Fruit fly (Drosophila melanogaster) whole organism, embryonic: ENCODE data around the gene CG15534.

Source experiments
- B-H2 ChIP-seq: fragments of 200-800 bp; sonication (Bioruptor generic); optimal IDR thresholded peaks from 2 replicates; lab custom pipeline; 2018; ENCODE audit warnings: missing biosample characterization, mild to moderate bottlenecking, missing genetic modification characterization
- Bdp1 ChIP-seq: fragments of 200-800 bp; sonication (Bioruptor generic); optimal IDR thresholded peaks from 3 replicates; lab custom pipeline; 2016; ENCODE audit warnings: missing biosample characterization, missing genetic modification characterization
- CG10565 ChIP-seq: fragments of 200-800 bp; sonication (Bioruptor generic); optimal IDR thresholded peaks from 3 replicates; lab custom pipeline; 2016; ENCODE audit warnings: missing biosample characterization, mild to moderate bottlenecking, missing genetic modification characterization
- CG14050 ChIP-seq: fragments of 200-800 bp; sonication (Bioruptor generic); IDR thresholded peaks from 3 replicates; pipeline ENCODE4 v1.3.6; 2022; ENCODE audit warnings: missing biosample characterization, missing genetic modification characterization
- CG15696 ChIP-seq: fragments of 200-800 bp; sonication (Bioruptor generic); optimal IDR thresholded peaks from 2 replicates; lab custom pipeline; 2019; ENCODE audit warnings: missing biosample characterization, mild to moderate bottlenecking, missing genetic modification characterization, moderate library complexity
- CG1647 ChIP-seq: fragments of 200-800 bp; sonication (Bioruptor generic); optimal IDR thresholded peaks from 3 replicates; lab custom pipeline; 2016; ENCODE audit warnings: missing biosample characterization, missing genetic modification characterization
- CG16779 ChIP-seq: fragments of 200-800 bp; sonication (Bioruptor generic); IDR thresholded peaks from 2 replicates; pipeline ENCODE4 v1.3.6; 2022; ENCODE audit warnings: missing biosample characterization, missing genetic modification characterization
- CG16863 ChIP-seq: fragments of 200-800 bp; sonication (Bioruptor generic); optimal IDR thresholded peaks from 3 replicates; lab custom pipeline; 2016; ENCODE audit warnings: missing biosample characterization, missing genetic modification characterization
- CG17912 ChIP-seq: fragments of 200-800 bp; sonication (Bioruptor generic); optimal IDR thresholded peaks from 2 replicates; lab custom pipeline; 2018; ENCODE audit warnings: missing biosample characterization, mild to moderate bottlenecking, missing genetic modification characterization
- CG1832 ChIP-seq: fragments of 200-800 bp; sonication (Bioruptor generic); optimal IDR thresholded peaks from 2 replicates; lab custom pipeline; 2017; ENCODE audit warnings: missing biosample characterization, mild to moderate bottlenecking, missing genetic modification characterization, inconsistent platforms
- CG2129 ChIP-seq: fragments of 200-800 bp; sonication (Bioruptor generic); IDR thresholded peaks from 2 replicates; pipeline ENCODE4 v1.3.6; 2022; ENCODE audit warnings: missing biosample characterization, missing genetic modification characterization; ENCODE audit not compliant: partially characterized antibody
- CG31224 ChIP-seq: fragments of 200-800 bp; sonication (Bioruptor generic); IDR thresholded peaks from 2 replicates; pipeline ENCODE4 v1.3.6; 2022; ENCODE audit warnings: missing biosample characterization, missing genetic modification characterization
- CG31365 ChIP-seq: fragments of 200-800 bp; sonication (Bioruptor generic); optimal IDR thresholded peaks from 2 replicates; lab custom pipeline; 2018; ENCODE audit warnings: missing biosample characterization, mild to moderate bottlenecking, missing genetic modification characterization
- CG3163 ChIP-seq: fragments of 200-800 bp; sonication (Bioruptor generic); optimal IDR thresholded peaks from 3 replicates; lab custom pipeline; 2016; ENCODE audit warnings: missing biosample characterization, missing genetic modification characterization
- CG4730 ChIP-seq: fragments of 200-800 bp; sonication (Bioruptor generic); IDR thresholded peaks from 2 replicates; pipeline ENCODE4 v1.3.6; 2022; ENCODE audit warnings: missing biosample characterization, missing genetic modification characterization
- CG7963 ChIP-seq: fragments of 200-800 bp; sonication (Bioruptor generic); IDR thresholded peaks from 3 replicates; pipeline ENCODE4 v1.3.6; 2022; ENCODE audit warnings: missing biosample characterization, missing genetic modification characterization; ENCODE audit not compliant: partially characterized antibody
- CG8089 ChIP-seq: fragments of 200-800 bp; sonication (Bioruptor generic); optimal IDR thresholded peaks from 3 replicates; lab custom pipeline; 2016; ENCODE audit warnings: missing biosample characterization, missing genetic modification characterization
- Dip2 ChIP-seq: fragments of 200-800 bp; sonication (Bioruptor generic); IDR thresholded peaks from 2 replicates; pipeline ENCODE4 v1.3.6; 2022; ENCODE audit warnings: missing biosample characterization, missing genetic modification characterization
- Ets97D ChIP-seq: fragments of 200-800 bp; sonication (Bioruptor generic); optimal IDR thresholded peaks from 3 replicates; lab custom pipeline; 2016; ENCODE audit warnings: missing biosample characterization, missing genetic modification characterization
- H15 ChIP-seq: fragments of 200-800 bp; sonication (Bioruptor generic); IDR thresholded peaks from 3 replicates; pipeline ENCODE4 v1.3.6; 2022; ENCODE audit warnings: missing biosample characterization, missing genetic modification characterization
- HHEX ChIP-seq: fragments of 200-800 bp; sonication (Bioruptor generic); optimal IDR thresholded peaks from 3 replicates; lab custom pipeline; 2017; ENCODE audit warnings: missing biosample characterization, mild to moderate bottlenecking, missing genetic modification characterization, missing genetic modification reagents
- Hey ChIP-seq: fragments of 200-800 bp; sonication (Bioruptor generic); optimal IDR thresholded peaks from 3 replicates; lab custom pipeline; 2018; ENCODE audit warnings: missing biosample characterization, mild to moderate bottlenecking, missing genetic modification characterization
- MBD-R2 ChIP-seq: fragments of 200-800 bp; sonication (Bioruptor generic); IDR thresholded peaks from 2 replicates; pipeline ENCODE4 v1.3.6; 2022; ENCODE audit warnings: missing biosample characterization, missing genetic modification characterization
- Med ChIP-seq: fragments of 200-800 bp; sonication (Bioruptor generic); peaks from one replicate; lab custom pipeline; 2016; ENCODE audit warnings: missing biosample characterization, missing genetic modification characterization, mild to moderate bottlenecking, inconsistent platforms, moderate library complexity
- NfI ChIP-seq: fragments of 200-800 bp; sonication (Bioruptor generic); optimal IDR thresholded peaks from 3 replicates; lab custom pipeline; 2018; ENCODE audit warnings: missing biosample characterization, mild to moderate bottlenecking, missing genetic modification characterization, moderate library complexity
- Sox100B ChIP-seq: fragments of 200-800 bp; sonication (Bioruptor generic); optimal IDR thresholded peaks from 3 replicates; lab custom pipeline; 2018; ENCODE audit warnings: missing biosample characterization, mild to moderate bottlenecking, missing genetic modification characterization
- Usf ChIP-seq: fragments of 200-800 bp; sonication (Bioruptor generic); optimal IDR thresholded peaks from 2 replicates; lab custom pipeline; 2017; ENCODE audit warnings: missing genotype, missing biosample characterization, missing genetic modification characterization
- Vsx1 ChIP-seq: fragments of 200-800 bp; sonication (Bioruptor generic); optimal IDR thresholded peaks from 2 replicates; lab custom pipeline; 2017; ENCODE audit warnings: missing biosample characterization, mild to moderate bottlenecking, missing genetic modification characterization, missing genetic modification reagents
- YL-1 ChIP-seq: fragments of 200-800 bp; sonication (Bioruptor generic); optimal IDR thresholded peaks from 3 replicates; lab custom pipeline; 2017; ENCODE audit warnings: missing biosample characterization, mild to moderate bottlenecking, missing genetic modification characterization
- crol ChIP-seq: fragments of 200-800 bp; sonication (Bioruptor generic); IDR thresholded peaks from 2 replicates; pipeline ENCODE4 v1.3.6; 2022; ENCODE audit warnings: missing biosample characterization, missing genetic modification characterization
- cwo ChIP-seq: fragments of 200-800 bp; sonication (Bioruptor generic); optimal IDR thresholded peaks from 3 replicates; lab custom pipeline; 2017; ENCODE audit warnings: missing biosample characterization, missing genetic modification characterization, mild to moderate bottlenecking, moderate library complexity, missing genetic modification reagents
- dati ChIP-seq: fragments of 200-800 bp; sonication (Bioruptor generic); IDR thresholded peaks from 2 replicates; pipeline ENCODE4 v1.3.6; 2022; ENCODE audit warnings: missing biosample characterization, missing genetic modification characterization
- exex ChIP-seq: fragments of 200-800 bp; sonication (Bioruptor generic); optimal IDR thresholded peaks from 4 replicates; lab custom pipeline; 2018; ENCODE audit warnings: missing biosample characterization, mild to moderate bottlenecking, missing genetic modification characterization, moderate library complexity
- fd96Cb ChIP-seq: fragments of 200-800 bp; sonication (Bioruptor generic); optimal IDR thresholded peaks from 2 replicates; lab custom pipeline; 2018; ENCODE audit warnings: missing biosample characterization, mild to moderate bottlenecking, missing genetic modification characterization, moderate library complexity
- fu2 ChIP-seq: fragments of 200-800 bp; sonication (Bioruptor generic); optimal IDR thresholded peaks from 2 replicates; lab custom pipeline; 2016; ENCODE audit warnings: missing biosample characterization, missing genetic modification characterization
- grn ChIP-seq: fragments of 200-800 bp; sonication (Bioruptor generic); optimal IDR thresholded peaks from 3 replicates; lab custom pipeline; 2017; ENCODE audit warnings: missing biosample characterization, missing genetic modification characterization
- gt ChIP-seq: fragments of 200-800 bp; sonication (Bioruptor generic); IDR thresholded peaks from 2 replicates; pipeline ENCODE4 v1.3.6; 2022; ENCODE audit warnings: missing biosample characterization, missing genetic modification characterization
- ind ChIP-seq: fragments of 200-800 bp; sonication (Bioruptor generic); optimal IDR thresholded peaks from 3 replicates; lab custom pipeline; 2016; ENCODE audit warnings: missing biosample characterization, missing genetic modification characterization
- kay ChIP-seq: fragments of 200-800 bp; sonication (Bioruptor generic); optimal IDR thresholded peaks from 2 replicates; lab custom pipeline; 2016; ENCODE audit warnings: missing biosample characterization, missing genetic modification characterization
- mirr ChIP-seq: fragments of 200-800 bp; sonication (Bioruptor generic); optimal IDR thresholded peaks from 3 replicates; lab custom pipeline; 2018; ENCODE audit warnings: missing biosample characterization, mild to moderate bottlenecking, missing genetic modification characterization
- odd ChIP-seq: fragments of 200-800 bp; sonication (Bioruptor generic); optimal IDR thresholded peaks from 2 replicates; lab custom pipeline; 2017; ENCODE audit warnings: missing biosample characterization, mild to moderate bottlenecking, missing genetic modification characterization
- p53 ChIP-seq: fragments of 200-800 bp; sonication (Bioruptor generic); optimal IDR thresholded peaks from 2 replicates; lab custom pipeline; 2016; ENCODE audit warnings: missing biosample characterization, missing genetic modification characterization
- repo ChIP-seq: fragments of 200-800 bp; sonication (Bioruptor generic); optimal IDR thresholded peaks from 2 replicates; lab custom pipeline; 2016; ENCODE audit warnings: missing biosample characterization, missing genetic modification characterization
- salm ChIP-seq: fragments of 200-800 bp; sonication (Bioruptor generic); optimal IDR thresholded peaks from 2 replicates; lab custom pipeline; 2018; ENCODE audit warnings: missing biosample characterization, mild to moderate bottlenecking, missing genetic modification characterization
- sens ChIP-seq: fragments of 200-800 bp; sonication (Bioruptor generic); peaks from one replicate; lab custom pipeline; 2016; ENCODE audit warnings: missing biosample characterization, missing genetic modification characterization
- sqz ChIP-seq: fragments of 200-800 bp; sonication (Bioruptor generic); optimal IDR thresholded peaks from 3 replicates; lab custom pipeline; 2018; ENCODE audit warnings: missing biosample characterization, mild to moderate bottlenecking, missing genetic modification characterization
- tin ChIP-seq: fragments of 200-800 bp; sonication (Bioruptor generic); optimal IDR thresholded peaks from 3 replicates; lab custom pipeline; 2016; ENCODE audit warnings: missing biosample characterization, missing genetic modification characterization
- tll ChIP-seq, 2 experiments: fragments of 200-800 bp in 1 of 2; fragments of >200 bp in 1 of 2; sonication (Bioruptor generic) in 1 of 2; optimal IDR thresholded peaks; 2 replicates each; lab custom pipeline; 2017 to 2019; ENCODE audit warnings: missing biosample characterization in 2 of 2, missing genetic modification characterization in 2 of 2, mild to moderate bottlenecking in 1 of 2, moderate library complexity in 1 of 2
- trh ChIP-seq: fragments of 200-800 bp; sonication (Bioruptor generic); optimal IDR thresholded peaks from 2 replicates; lab custom pipeline; 2016; ENCODE audit warnings: missing biosample characterization, missing genetic modification characterization
- vnd ChIP-seq: fragments of 200-800 bp; sonication (Bioruptor generic); IDR thresholded peaks from 3 replicates; pipeline ENCODE4 v1.3.6; 2022; ENCODE audit warnings: missing biosample characterization, missing genetic modification characterization; ENCODE audit not compliant: partially characterized antibody

The CG15534 gene

DNA sequence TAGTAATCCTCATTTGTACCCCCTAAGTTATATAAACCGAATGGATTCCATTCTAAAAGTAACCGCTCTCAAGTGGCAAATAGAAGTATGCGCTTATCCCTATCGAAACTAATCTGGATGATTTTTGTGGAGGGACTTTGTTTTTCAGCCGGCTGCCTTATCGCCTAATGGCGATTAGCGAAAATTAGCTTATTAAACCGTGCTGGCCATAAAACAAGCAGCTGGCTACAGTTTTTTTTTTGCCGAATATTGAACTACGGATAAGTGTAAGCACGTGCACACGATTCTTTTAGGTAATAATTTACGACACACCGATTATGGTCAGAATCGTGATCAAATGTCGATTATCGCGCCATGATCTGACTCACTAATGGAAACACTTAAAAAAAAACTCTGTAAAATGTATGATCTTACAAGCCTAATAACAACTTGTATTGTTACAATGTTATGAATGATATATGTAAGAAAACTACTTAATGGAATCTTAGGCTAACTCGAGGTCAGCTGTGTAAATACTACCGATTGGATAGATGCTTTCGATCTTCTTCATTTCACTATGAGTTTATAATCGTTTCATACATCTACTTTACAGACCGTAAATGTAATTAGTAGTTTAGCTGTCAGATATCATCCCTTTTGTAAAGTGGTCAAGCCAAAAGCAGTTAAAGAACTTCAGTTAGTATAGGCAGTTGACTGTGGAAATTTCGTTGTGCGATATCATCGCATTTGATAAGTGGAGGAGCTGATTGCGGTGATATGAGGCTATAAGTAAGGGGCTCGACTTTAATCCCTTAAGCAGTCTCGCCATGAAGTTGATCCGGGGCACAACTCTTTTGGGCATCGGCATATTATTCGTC lies at the start of gene CG15534:
CG15534 (plus strand) TSS at position 807 of the 857 bp plus-strand sequence.
- no peak for TF ChIP-seq tll (GFP tag; optimal IDR thresholded peaks at IDR 0.05; lab: Kevin White, UChicago)
- no peak for TF ChIP-seq CG16779 (GFP tag; lab: Robert Waterston, UW)
- no peak for TF ChIP-seq tin (GFP tag; lab: Kevin White, UChicago)
- TF ChIP-seq CG15696 (tag; lab: Kevin White, UChicago), result no peak
- TF ChIP-seq H15 (GFP tag; lab: Robert Waterston, UW), result no peak
- peak; percentile 91 for TF ChIP-seq cwo
- TF ChIP-seq CG2129 (GFP tag; lab: Robert Waterston, UW), result no peak
- TF ChIP-seq p53 (GFP tag; lab: Kevin White, UChicago), result no peak
- TF ChIP-seq CG3163 (GFP tag; lab: Kevin White, UChicago), result no peak
- no peak for TF ChIP-seq HHEX (GFP tag; lab: Kevin White, UChicago)
- TF ChIP-seq crol, result no peak
- TF ChIP-seq gt, result no peak
- TF ChIP-seq sens (GFP tag; lab: Kevin White, UChicago), result no peak
- TF ChIP-seq CG17912 (GFP tag; lab: Kevin White, UChicago), result no peak
- TF ChIP-seq vnd, result no peak
- TF ChIP-seq CG7963, result no peak
- no peak for TF ChIP-seq YL-1 (GFP tag; lab: Kevin White, UChicago)
- TF ChIP-seq CG31365 (tag; lab: Kevin White, UChicago), result no peak
- TF ChIP-seq CG1647 (GFP tag; lab: Kevin White, UChicago), result no peak
- no peak for TF ChIP-seq kay
- TF ChIP-seq CG14050 (GFP tag; lab: Robert Waterston, UW), result no peak
- TF ChIP-seq trh (GFP tag; lab: Kevin White, UChicago), result no peak
- TF ChIP-seq Sox100B (GFP tag; lab: Kevin White, UChicago), result no peak
- TF ChIP-seq repo (GFP tag; lab: Kevin White, UChicago), result no peak
- no peak for TF ChIP-seq CG10565
- no peak for TF ChIP-seq sqz (GFP tag; lab: Kevin White, UChicago)
- no peak for TF ChIP-seq mirr (GFP tag; lab: Kevin White, UChicago)
- TF ChIP-seq Hey (tag; lab: Kevin White, UChicago), result peak; percentile 65
- TF ChIP-seq NfI (GFP tag; lab: Kevin White, UChicago), result no peak
- no peak for TF ChIP-seq salm (tag; lab: Kevin White, UChicago)
- TF ChIP-seq CG8089 (GFP tag; lab: Kevin White, UChicago), result no peak
- no peak for TF ChIP-seq Bdp1 (GFP tag; lab: Kevin White, UChicago)
- peak; percentile 91 for TF ChIP-seq Vsx1 (GFP tag; lab: Kevin White, UChicago)
- no peak for TF ChIP-seq odd (GFP tag; lab: Kevin White, UChicago)
- no peak for TF ChIP-seq dati (GFP tag; lab: Robert Waterston, UW)
- TF ChIP-seq Dip2, result no peak
- TF ChIP-seq CG31224 (GFP tag; lab: Robert Waterston, UW), result no peak
- peak; percentile 96 for TF ChIP-seq exex (tag; lab: Kevin White, UChicago)
- peak; percentile 42 for TF ChIP-seq grn (GFP tag; lab: Kevin White, UChicago)
- no peak for TF ChIP-seq Med (GFP tag; lab: Kevin White, UChicago)
- no peak for TF ChIP-seq fd96Cb (tag; lab: Kevin White, UChicago)
- no peak for TF ChIP-seq CG4730 (GFP tag; lab: Robert Waterston, UW)
- no peak for TF ChIP-seq fu2 (GFP tag; lab: Kevin White, UChicago)
- no peak for TF ChIP-seq CG16863 (GFP tag; lab: Kevin White, UChicago)
- no peak for TF ChIP-seq B-H2 (GFP tag; lab: Kevin White, UChicago)
- no peak for TF ChIP-seq ind (GFP tag; lab: Kevin White, UChicago)
- no peak for TF ChIP-seq Usf
- TF ChIP-seq MBD-R2, result no peak
- no peak for TF ChIP-seq CG1832 (GFP tag; lab: Kevin White, UChicago)
- TF ChIP-seq Ets97D (GFP tag; lab: Kevin White, UChicago), result no peak
